Fruit fly (Drosophila melanogaster) whole organism, wandering third instar larva: ENCODE measurements around the gene CG18179.

ENCODE experiments used
- Abd-B ChIP-seq: fragments of >200 bp; optimal IDR thresholded peaks from 2 replicates; lab custom pipeline; 2017; ENCODE audit warnings: missing biosample characterization, missing genetic modification characterization
- CG32264 ChIP-seq: fragments of 200-800 bp; sonication (Bioruptor generic); optimal IDR thresholded peaks from 2 replicates; lab custom pipeline; 2016; ENCODE audit warnings: missing biosample characterization, missing genetic modification characterization
- CG9705 ChIP-seq: fragments of 200-800 bp; sonication (Bioruptor generic); optimal IDR thresholded peaks from 2 replicates; lab custom pipeline; 2018; ENCODE audit warnings: missing biosample characterization, mild to moderate bottlenecking, missing genetic modification characterization
- CrebA ChIP-seq: fragments of 200-800 bp; sonication (Bioruptor generic); optimal IDR thresholded peaks from 2 replicates; lab custom pipeline; 2016; ENCODE audit warnings: missing biosample characterization, mild to moderate bottlenecking, missing genetic modification characterization, borderline replicate concordance
- Dfd ChIP-seq: fragments of >200 bp; optimal IDR thresholded peaks from 2 replicates; lab custom pipeline; 2017; ENCODE audit warnings: missing biosample characterization, missing genetic modification characterization
- Dif ChIP-seq: fragments of 200-275, 200-300 bp; sonication (Bioruptor generic); optimal IDR thresholded peaks from 2 replicates; lab custom pipeline; 2018; ENCODE audit warnings: missing biosample characterization, missing genetic modification characterization; ENCODE audit not compliant: partially characterized antibody
- GATAd ChIP-seq: sonication (Bioruptor generic); optimal IDR thresholded peaks from 2 replicates; lab custom pipeline; 2016; ENCODE audit warnings: missing biosample characterization, missing genetic modification characterization
- HLH106 ChIP-seq: fragments of 200-800 bp; optimal IDR thresholded peaks from 3 replicates; lab custom pipeline; 2019; ENCODE audit warnings: missing biosample characterization, mild to moderate bottlenecking, missing genetic modification characterization, moderate library complexity
- Hr78 ChIP-seq: fragments of >200 bp; optimal IDR thresholded peaks from 2 replicates; lab custom pipeline; 2017; ENCODE audit warnings: missing biosample characterization, missing genetic modification characterization
- Hr83 ChIP-seq: fragments of 200-300 bp; sonication (Bioruptor generic); optimal IDR thresholded peaks from 2 replicates; lab custom pipeline; 2016; ENCODE audit warnings: missing biosample characterization, mild to moderate bottlenecking, missing genetic modification characterization, moderate library complexity; ENCODE audit not compliant: poor library complexity, severe bottlenecking
- Jra ChIP-seq: sonication (Bioruptor generic); optimal IDR thresholded peaks from 2 replicates; lab custom pipeline; 2016; ENCODE audit warnings: missing biosample characterization, missing genetic modification characterization
- Myc ChIP-seq: fragments of >200 bp; optimal IDR thresholded peaks from 2 replicates; lab custom pipeline; 2017
- N ChIP-seq: fragments of >200 bp; optimal IDR thresholded peaks from 2 replicates; lab custom pipeline; 2018; ENCODE audit warnings: missing biosample characterization, missing external identifiers, missing genetic modification characterization
- OdsH ChIP-seq: fragments of 200-800 bp; sonication (Bioruptor generic); optimal IDR thresholded peaks from 2 replicates; lab custom pipeline; 2016; ENCODE audit warnings: missing biosample characterization, mild to moderate bottlenecking, missing genetic modification characterization
- Rel ChIP-seq, 2 experiments: fragments of 200-800 bp; sonication (Bioruptor generic) in 1 of 2; optimal IDR thresholded peaks; 2 replicates in 1 of 2; 3 replicates in 1 of 2; lab custom pipeline; 2016 to 2019; ENCODE audit warnings: mild to moderate bottlenecking in 2 of 2, missing biosample characterization in 2 of 2, missing genetic modification characterization in 2 of 2, moderate library complexity in 1 of 2
- brk ChIP-seq: fragments of 200-800 bp; sonication (Bioruptor generic); optimal IDR thresholded peaks from 2 replicates; lab custom pipeline; 2016; ENCODE audit warnings: missing biosample characterization, mild to moderate bottlenecking, missing genetic modification characterization
- dl ChIP-seq, 2 experiments: fragments of 175-275, 200-275 bp in 1 of 2; fragments of 200-275 bp in 1 of 2; sonication (Bioruptor generic); optimal IDR thresholded peaks; lab custom pipeline; 2018; ENCODE audit warnings: mild to moderate bottlenecking in 2 of 2, missing biosample characterization in 2 of 2, missing genetic modification characterization in 2 of 2, moderate library complexity in 2 of 2; ENCODE audit not compliant: partially characterized antibody in 2 of 2, insufficient read depth in 1 of 2
- dmrt93B ChIP-seq: fragments of 200-800 bp; sonication (Bioruptor generic); optimal IDR thresholded peaks from 2 replicates; lab custom pipeline; 2018; ENCODE audit warnings: missing biosample characterization, mild to moderate bottlenecking, missing genetic modification characterization
- foxo ChIP-seq, 2 experiments: fragments of 200-800 bp; sonication (Bioruptor generic); optimal IDR thresholded peaks; 2 replicates in 1 of 2; 3 replicates in 1 of 2; lab custom pipeline; 2016 to 2017; ENCODE audit warnings: missing biosample characterization in 2 of 2, missing genetic modification characterization in 2 of 2
- fru ChIP-seq: fragments of 200-800 bp; sonication (Bioruptor generic); optimal IDR thresholded peaks from 3 replicates; lab custom pipeline; 2016; ENCODE audit warnings: missing biosample characterization, mild to moderate bottlenecking, missing genetic modification characterization
- h ChIP-seq: fragments of 200-800 bp; sonication (Bioruptor generic); optimal IDR thresholded peaks from 3 replicates; lab custom pipeline; 2016; ENCODE audit warnings: missing biosample characterization, mild to moderate bottlenecking, missing genetic modification characterization
- jim ChIP-seq: fragments of 175-275, 200-325 bp; sonication (Bioruptor generic); optimal IDR thresholded peaks from 2 replicates; lab custom pipeline; 2016; ENCODE audit warnings: missing biosample characterization, mild to moderate bottlenecking, missing genetic modification characterization
- lola ChIP-seq: fragments of >200 bp; optimal IDR thresholded peaks from 2 replicates; lab custom pipeline; 2017; ENCODE audit warnings: missing biosample characterization, missing genetic modification characterization
- pan ChIP-seq: fragments of >200 bp; optimal IDR thresholded peaks from 2 replicates; lab custom pipeline; 2017
- psq ChIP-seq: fragments of 200-800 bp; sonication (Bioruptor generic); optimal IDR thresholded peaks from 3 replicates; lab custom pipeline; 2017; ENCODE audit warnings: missing biosample characterization, mild to moderate bottlenecking, missing genetic modification characterization, moderate library complexity
- rgr ChIP-seq: fragments of 200-800 bp; sonication (Bioruptor generic); optimal IDR thresholded peaks from 3 replicates; lab custom pipeline; 2016; ENCODE audit warnings: missing biosample characterization, mild to moderate bottlenecking, missing genetic modification characterization
- sv ChIP-seq: fragments of 200-800 bp; sonication (Bioruptor generic); optimal IDR thresholded peaks from 3 replicates; lab custom pipeline; 2016; ENCODE audit warnings: missing biosample characterization, missing genetic modification characterization
- woc ChIP-seq: sonication (Bioruptor generic); optimal IDR thresholded peaks from 2 replicates; lab custom pipeline; 2016; ENCODE audit warnings: missing biosample characterization, mild to moderate bottlenecking, missing genetic modification characterization

The CG18179 gene

dm6 chr3L:9601225-9601624 lies 37.8 kb upstream of the CG18179 start, which contains the start of the genes CG3088 and CG3306:
TSS of gene CG3088 (minus strand) at chr3L:9601325.
TSS of gene CG3306 (plus strand) at chr3L:9601523.
- no peak for TF ChIP-seq N (GFP tag; lab: Kevin White, UChicago)
- no peak for TF ChIP-seq rgr (GFP tag; lab: Kevin White, UChicago)
- no peak for TF ChIP-seq lola
- no peak for TF ChIP-seq Hr83 (GFP tag; lab: Kevin White, UChicago)
- no peak for TF ChIP-seq Hr78 (GFP tag; lab: Kevin White, UChicago)
- no peak for TF ChIP-seq brk (GFP tag; lab: Kevin White, UChicago)
- no peak for TF ChIP-seq Jra (GFP tag; lab: Kevin White, UChicago)
- TF ChIP-seq pan (lab: Kevin White, UChicago): no peak
- TF ChIP-seq CG9705 (GFP tag; lab: Kevin White, UChicago): no peak
- TF ChIP-seq CG32264 (GFP tag; lab: Kevin White, UChicago): no peak
- TF ChIP-seq Rel (GFP tag; optimal IDR thresholded peaks at IDR 0.05; lab: Kevin White, UChicago): no peak
- no peak for TF ChIP-seq Rel (tag; optimal IDR thresholded peaks at IDR 0.05; lab: Kevin White, UChicago)
- no peak for TF ChIP-seq woc (GFP tag; lab: Kevin White, UChicago)
- TF ChIP-seq sv (GFP tag; lab: Kevin White, UChicago): no peak
- no peak for TF ChIP-seq GATAd (GFP tag; lab: Kevin White, UChicago)

- TF ChIP-seq fru (GFP tag; lab: Kevin White, UChicago) (peak; percentile 46), Dif (GFP tag; lab: Kevin White, UChicago) (no peak), dmrt93B (GFP tag; lab: Kevin White, UChicago) (peak; percentile 9), CG9705 (GFP tag; lab: Kevin White, UChicago) (peak; percentile 1), HLH106 (tag; lab: Kevin White, UChicago) (peak; percentile 31), Abd-B (GFP tag; lab: Kevin White, UChicago) (no peak), foxo (GFP tag; optimal IDR thresholded peaks at IDR 0.05; lab: Kevin White, UChicago) (peak in 1 of 2 experiments; percentile 35), Myc (peak; percentile 11)
- TF ChIP-seq, all 38 proteins: peak for 6
Observed at dm6 chr3L:9613960-9614588, 25.0 kb upstream of the CG18179 start.

- peak; percentile 22 for TF ChIP-seq OdsH
- peak in 1 of 2 experiments; percentile 24 for TF ChIP-seq foxo (GFP tag; optimal IDR thresholded peaks at IDR 0.05; lab: Kevin White, UChicago)
- peak; percentile 19 for TF ChIP-seq CrebA
- TF ChIP-seq GATAd (GFP tag; lab: Kevin White, UChicago): no peak
- peak; percentile 31 for TF ChIP-seq psq (GFP tag; lab: Kevin White, UChicago)
- TF ChIP-seq Abd-B (GFP tag; lab: Kevin White, UChicago): no peak
- peak; percentile 34 for TF ChIP-seq rgr (GFP tag; lab: Kevin White, UChicago)
- TF ChIP-seq Dif (GFP tag; lab: Kevin White, UChicago): peak; percentile 69
- no peak for TF ChIP-seq CG9705 (GFP tag; lab: Kevin White, UChicago)
- no peak for TF ChIP-seq jim (GFP tag; lab: Kevin White, UChicago)
- TF ChIP-seq Dfd (GFP tag; lab: Kevin White, UChicago): no peak
- peak; percentile 47 for TF ChIP-seq Hr83 (GFP tag; lab: Kevin White, UChicago)
- TF ChIP-seq Myc: no peak
- peak; percentile 4 for TF ChIP-seq h (GFP tag; lab: Kevin White, UChicago)
- peak; percentile 72 to 76 for TF ChIP-seq dl (GFP tag; optimal IDR thresholded peaks at IDR 0.05; lab: Kevin White, UChicago; ENCODE audit: insufficient read depth in 1 of 2, partially characterized antibody in 2 of 2)
- TF ChIP-seq dmrt93B (GFP tag; lab: Kevin White, UChicago): no peak
- no peak for TF ChIP-seq Rel (GFP tag; optimal IDR thresholded peaks at IDR 0.05; lab: Kevin White, UChicago)
- TF ChIP-seq Rel (tag; optimal IDR thresholded peaks at IDR 0.05; lab: Kevin White, UChicago): peak; percentile 20
- no peak for TF ChIP-seq CG32264 (GFP tag; lab: Kevin White, UChicago)
Observed at dm6 chr3L:9614589-9615442, 24.3 kb upstream of the CG18179 start, which contains the start of gene LanB2. TSS of gene LanB2 (plus strand) at chr3L:9614914.
